Worm (Caenorhabditis elegans): ENCODE results near the gene str-43.

DNA sequence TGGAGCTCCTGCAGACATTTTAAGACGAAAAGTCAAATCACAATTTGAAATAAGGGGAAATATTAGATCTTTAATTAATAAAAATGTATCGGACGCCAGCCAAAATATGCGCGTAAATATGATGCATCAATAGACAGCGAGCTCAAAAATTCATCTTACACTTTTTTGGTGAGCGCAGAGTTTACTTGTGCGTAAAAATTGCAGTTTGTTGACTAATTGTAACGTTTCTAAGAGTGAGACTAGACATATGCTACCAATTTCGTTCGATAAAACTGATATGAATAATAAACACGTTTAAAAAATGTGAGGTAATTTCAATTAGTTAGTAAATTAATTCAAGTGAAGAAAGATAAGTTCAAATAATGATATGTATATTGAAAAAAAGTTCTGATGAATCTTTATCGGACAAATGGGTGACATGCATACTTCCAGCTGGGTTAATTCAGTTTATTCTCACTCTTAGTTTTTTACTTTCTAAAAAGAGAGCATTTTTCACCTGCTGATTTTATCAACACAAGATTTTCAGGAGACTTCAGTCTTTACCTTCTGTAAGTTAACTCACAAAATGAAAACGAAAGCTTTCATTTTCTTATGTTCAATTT lies 27.3 kb upstream of the str-43 start, which contains the start of the genes nhr-285 and irld-52:
- no peak for TF ChIP-seq ztf-29 (GFP tag; IDR thresholded peaks at IDR 0.05)
- TF ChIP-seq flt-1 (GFP tag; IDR thresholded peaks at IDR 0.05) = no peak
- TF ChIP-seq ref-1 (GFP tag; conservative IDR thresholded peaks at IDR 0.05) = no peak
- no peak for TF ChIP-seq klf-2 (GFP tag; conservative IDR thresholded peaks at IDR 0.05)
